Worm (Caenorhabditis elegans): ENCODE results near the gene C31H2.4.

DNA sequence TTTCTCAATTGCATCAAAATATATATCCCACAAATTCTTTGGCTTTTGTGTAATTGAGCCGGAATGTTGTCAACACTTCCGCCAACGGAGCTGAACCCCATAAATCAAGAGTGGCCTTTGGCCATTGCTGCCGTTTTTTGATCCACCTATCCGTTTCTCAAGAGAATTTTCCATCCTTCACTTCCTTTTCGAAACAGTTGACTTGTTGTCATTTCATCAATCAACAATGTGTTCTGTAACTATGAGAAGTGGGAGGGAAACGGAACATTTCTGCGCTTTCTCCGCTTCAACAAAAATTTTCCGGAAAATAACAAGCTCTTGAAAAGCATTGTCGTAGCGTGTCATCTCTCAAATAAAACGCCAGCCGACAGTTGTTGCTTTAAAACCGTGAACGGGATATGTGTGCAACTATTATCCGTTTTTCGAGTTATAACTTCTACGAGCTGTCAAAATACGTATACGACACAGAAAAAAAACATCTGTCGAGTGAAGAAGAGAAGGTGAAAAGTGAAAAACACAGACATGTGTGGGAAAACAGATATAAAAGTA is 40.4 kb upstream of the C31H2.4 start:
- TF ChIP-seq ztf-11 (tag; optimal IDR thresholded peaks at IDR 0.05) (no peak), nhr-76 (tag; optimal IDR thresholded peaks at IDR 0.05) (no peak), pha-4 (tag; optimal IDR thresholded peaks at IDR 0.05) (no peak), nhr-237 (tag; optimal IDR thresholded peaks at IDR 0.05) (no peak), elt-3 (tag; optimal IDR thresholded peaks at IDR 0.05) (no peak), snpc-4 (tag; optimal IDR thresholded peaks at IDR 0.05) (no peak), mab-5 (tag; optimal IDR thresholded peaks at IDR 0.05) (no peak)

Data from whole organism, mixed stage, embryonic.